Worm (Caenorhabditis elegans) whole organism, L1 larva: ENCODE measurements around the gene srh-137.

Experiments used
- alr-1 ChIP-seq: fragments of 200-800 bp; sonication (Bioruptor generic); optimal IDR thresholded peaks from 2 replicates; lab custom pipeline; 2018; ENCODE audit warnings: borderline replicate concordance, mild to moderate bottlenecking, missing genetic modification characterization, missing compliant biosample characterization
- ceh-82 ChIP-seq, 3 experiments: fragments of 150-350 bp in 1 of 3; sonication (generic microtip) in 2 of 3; optimal IDR thresholded peaks; 2 replicates each; lab custom pipeline; 2014 to 2017; ENCODE audit warnings: missing biosample characterization in 3 of 3, missing genetic modification characterization in 3 of 3
- elt-2 ChIP-seq: sonication (generic microtip); optimal IDR thresholded peaks from 2 replicates; lab custom pipeline; 2016; ENCODE audit warnings: missing genetic modification characterization, mild to moderate bottlenecking, inconsistent platforms, missing compliant biosample characterization, missing genetic modification reagents
- fkh-10 ChIP-seq: sonication (generic microtip); optimal IDR thresholded peaks from 2 replicates; lab custom pipeline; 2017; ENCODE audit warnings: missing biosample characterization, missing genetic modification reagents, missing genetic modification characterization
- nhr-90 ChIP-seq: sonication (generic microtip); optimal IDR thresholded peaks from 2 replicates; lab custom pipeline; 2016; ENCODE audit warnings: mild to moderate bottlenecking, missing genetic modification characterization, missing compliant biosample characterization; ENCODE audit not compliant: poor library complexity
- pag-3 ChIP-seq: sonication (generic microtip); optimal IDR thresholded peaks from 2 replicates; lab custom pipeline; 2017; ENCODE audit warnings: missing genetic modification characterization, mild to moderate bottlenecking, missing compliant biosample characterization, antibody characterized with exemption, borderline replicate concordance; ENCODE audit not compliant: insufficient read depth
- skn-1 ChIP-seq: fragments of 150-350 bp; optimal IDR thresholded peaks from 2 replicates; lab custom pipeline; 2014; ENCODE audit warnings: missing biosample characterization, missing genetic modification characterization
- snu-23 ChIP-seq: sonication (generic microtip); optimal IDR thresholded peaks from 2 replicates; lab custom pipeline; 2016; ENCODE audit warnings: missing genetic modification characterization, missing compliant biosample characterization
- unc-130 ChIP-seq: fragments of 150-350 bp; optimal IDR thresholded peaks from 2 replicates; lab custom pipeline; 2017; ENCODE audit warnings: missing biosample characterization, missing genetic modification characterization, inconsistent platforms
- unc-62 ChIP-seq: fragments of 150-350 bp; optimal IDR thresholded peaks from 2 replicates; lab custom pipeline; 2014; ENCODE audit warnings: missing biosample characterization, missing genetic modification reagents, missing genetic modification characterization
- xbp-1 ChIP-seq: sonication (generic microtip); optimal IDR thresholded peaks from 2 replicates; lab custom pipeline; 2016; ENCODE audit warnings: missing genetic modification characterization, missing compliant biosample characterization
- zip-4 ChIP-seq: fragments of 200-800 bp; sonication (Bioruptor generic); optimal IDR thresholded peaks from 2 replicates; lab custom pipeline; 2018; ENCODE audit warnings: mild to moderate bottlenecking, missing genetic modification characterization, moderate library complexity, missing compliant biosample characterization

DNA sequence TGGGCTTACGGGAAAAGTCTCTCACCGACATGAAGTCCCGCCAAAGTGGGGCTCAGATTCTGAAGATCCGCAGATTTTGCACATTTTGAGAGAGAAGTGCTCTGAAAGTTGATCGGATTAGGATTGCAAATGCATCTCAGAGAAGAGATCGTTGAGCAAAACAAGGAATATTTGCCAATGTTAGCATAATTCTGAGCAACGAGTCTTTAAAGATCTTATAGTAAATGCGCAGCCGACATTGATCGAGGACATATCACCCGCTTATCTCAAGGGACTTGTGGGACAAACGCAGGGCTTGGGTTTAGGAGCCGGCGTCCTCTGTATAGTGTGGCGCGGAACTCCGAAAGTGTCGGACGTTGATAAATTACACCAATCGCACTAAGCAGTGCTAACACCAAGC is 7.3 kb upstream of the srh-137 start, which contains the start of gene nhr-112:
- TF ChIP-seq unc-130 (tag; lab: Kevin White, UChicago) (no peak), zip-4 (GFP tag; lab: Kevin White, UChicago) (no peak), fkh-10 (GFP tag; lab: Kevin White, UChicago) (no peak), snu-23 (GFP tag; lab: Kevin White, UChicago) (no peak), unc-62 (GFP tag; lab: Kevin White, UChicago) (no peak), alr-1 (tag; lab: Kevin White, UChicago) (no peak), skn-1 (tag; lab: Kevin White, UChicago) (no peak), xbp-1 (tag; lab: Kevin White, UChicago) (no peak), pag-3 (tag; lab: Kevin White, UChicago) (no peak), nhr-90 (no peak), ceh-82 (tag; optimal IDR thresholded peaks at IDR 0.05; lab: Kevin White, UChicago) (no peak), elt-2 (tag; lab: Kevin White, UChicago) (no peak)
